Fruit fly (Drosophila melanogaster): Measurements from ENCODE around the gene trk.

dm6 chr2L:10269854-10270253, 2.3 kb downstream of the trk start, which contains the start of gene Mulk:
- TF ChIP-seq pan (optimal IDR thresholded peaks at IDR 0.05) = no peak
- no peak for TF ChIP-seq Hnf4 (GFP tag; optimal IDR thresholded peaks at IDR 0.05)
- TF ChIP-seq h (GFP tag; optimal IDR thresholded peaks at IDR 0.05) = no peak
- no peak for TF ChIP-seq Mio (GFP tag; optimal IDR thresholded peaks at IDR 0.05)
- TF ChIP-seq br (GFP tag; optimal IDR thresholded peaks at IDR 0.05) = no peak
- no peak for TF ChIP-seq woc (GFP tag; optimal IDR thresholded peaks at IDR 0.05)
